Worm (Caenorhabditis elegans) whole organism, L4 larva: ENCODE results near the gene F09C6.11.

Experiments used
- F10B5.3 ChIP-seq: sonication (generic microtip); optimal IDR thresholded peaks from 2 replicates; lab custom pipeline; 2016; ENCODE audit warnings: mild to moderate bottlenecking, missing genetic modification characterization, missing compliant biosample characterization
- F26F4.8 ChIP-seq: fragments of 200-800 bp; sonication (Bioruptor generic); conservative IDR thresholded peaks from 2 replicates; pipeline ENCODE4 v1.3.6; 2022; ENCODE audit warnings: missing genetic modification characterization, missing compliant biosample characterization
- F37D6.2 ChIP-seq: sonication (generic microtip); optimal IDR thresholded peaks from 2 replicates; lab custom pipeline; 2016; ENCODE audit warnings: mild to moderate bottlenecking, missing genetic modification characterization, missing compliant biosample characterization
- F49E8.2 ChIP-seq: sonication (generic microtip); optimal IDR thresholded peaks from 2 replicates; lab custom pipeline; 2016; ENCODE audit warnings: missing compliant biosample characterization, mild to moderate bottlenecking, missing genetic modification characterization, borderline replicate concordance
- R02D3.7 ChIP-seq: fragments of 150-350 bp; sonication (generic microtip); optimal IDR thresholded peaks from 3 replicates; lab custom pipeline; 2014; ENCODE audit warnings: missing biosample characterization, missing genetic modification characterization
- T20F7.1 ChIP-seq: fragments of 200-800 bp; sonication (Bioruptor generic); optimal IDR thresholded peaks from 2 replicates; lab custom pipeline; 2018; ENCODE audit warnings: mild to moderate bottlenecking, missing genetic modification characterization, missing compliant biosample characterization
- T26A8.4 ChIP-seq: fragments of 200-800 bp; sonication (Bioruptor generic); IDR thresholded peaks from 2 replicates; pipeline ENCODE4 v1.3.6; 2022; ENCODE audit warnings: missing genetic modification characterization, missing compliant biosample characterization
- Y48G9A.11 ChIP-seq: fragments of 200-800 bp; sonication (Bioruptor generic); IDR thresholded peaks from 2 replicates; pipeline ENCODE4 v1.3.6; 2022; ENCODE audit warnings: missing genetic modification reagents, missing genetic modification characterization, missing compliant biosample characterization
- Y5F2A.4 ChIP-seq: fragments of 200-800 bp; sonication (Bioruptor generic); optimal IDR thresholded peaks from 2 replicates; lab custom pipeline; 2018; ENCODE audit warnings: mild to moderate bottlenecking, missing genetic modification characterization, missing compliant biosample characterization
- attf-4 ChIP-seq: sonication (generic microtip); optimal IDR thresholded peaks from 3 replicates; lab custom pipeline; 2017; ENCODE audit warnings: missing biosample characterization, missing genetic modification characterization
- ceh-44 ChIP-seq: fragments of 200-800 bp; sonication (Bioruptor generic); IDR thresholded peaks from 2 replicates; pipeline ENCODE4 v1.3.6; 2022; ENCODE audit warnings: missing genetic modification reagents, missing genetic modification characterization, missing compliant biosample characterization
- ceh-62 ChIP-seq: sonication (generic microtip); optimal IDR thresholded peaks from 2 replicates; lab custom pipeline; 2017; ENCODE audit warnings: missing biosample characterization, missing genetic modification characterization
- ces-1 ChIP-seq: fragments of 150-350 bp; sonication (generic microtip); optimal IDR thresholded peaks from 4 replicates; lab custom pipeline; 2014; ENCODE audit warnings: missing biosample characterization, missing genetic modification reagents, missing genetic modification characterization
- daf-12 ChIP-seq: fragments of 150-350 bp; optimal IDR thresholded peaks from 2 replicates; lab custom pipeline; 2014; ENCODE audit warnings: missing biosample characterization, missing genetic modification reagents, missing genetic modification characterization
- dmd-6 ChIP-seq: fragments of 200-800 bp; sonication (Bioruptor generic); IDR thresholded peaks from 2 replicates; pipeline ENCODE4 v1.3.6; 2022; ENCODE audit warnings: missing genetic modification reagents, missing genetic modification characterization, missing compliant biosample characterization
- dpl-1 ChIP-seq: fragments of 150-350 bp; optimal IDR thresholded peaks from 2 replicates; lab custom pipeline; 2014; ENCODE audit warnings: missing biosample characterization, missing genetic modification reagents, missing genetic modification characterization
- hlh-11 ChIP-seq: fragments of 200-800 bp; sonication (Bioruptor generic); optimal IDR thresholded peaks from 2 replicates; lab custom pipeline; 2018; ENCODE audit warnings: mild to moderate bottlenecking, missing genetic modification characterization, missing compliant biosample characterization
- jun-1 ChIP-seq: fragments of 150-350 bp; optimal IDR thresholded peaks from 2 replicates; lab custom pipeline; 2014; ENCODE audit warnings: missing biosample characterization, missing genetic modification reagents, missing genetic modification characterization
- lim-7 ChIP-seq: fragments of 200-800 bp; sonication (Bioruptor generic); IDR thresholded peaks from 2 replicates; pipeline ENCODE4 v1.3.6; 2022; ENCODE audit warnings: missing genetic modification characterization, missing compliant biosample characterization
- lin-29 ChIP-seq: fragments of 200-800 bp; sonication (Bioruptor generic); IDR thresholded peaks from 2 replicates; pipeline ENCODE4 v1.3.6; 2022; ENCODE audit warnings: missing genetic modification reagents, missing genetic modification characterization, missing compliant biosample characterization
- lin-39 ChIP-seq: fragments of 150-350 bp; optimal IDR thresholded peaks from 2 replicates; lab custom pipeline; 2014; ENCODE audit warnings: missing biosample characterization, missing genetic modification reagents, missing genetic modification characterization
- lir-3 ChIP-seq: sonication (generic microtip); optimal IDR thresholded peaks from 2 replicates; lab custom pipeline; 2016; ENCODE audit warnings: mild to moderate bottlenecking, missing genetic modification characterization, missing compliant biosample characterization
- madf-9 ChIP-seq: fragments of 200-800 bp; sonication (Bioruptor generic); conservative IDR thresholded peaks from 2 replicates; pipeline ENCODE4 v1.3.6; 2022; ENCODE audit warnings: missing genetic modification reagents, missing genetic modification characterization, missing compliant biosample characterization
- mes-2 ChIP-seq: sonication (generic microtip); optimal IDR thresholded peaks from 2 replicates; lab custom pipeline; 2016; ENCODE audit warnings: missing genotype, mild to moderate bottlenecking, missing genetic modification characterization, missing compliant biosample characterization; ENCODE audit not compliant: poor library complexity, severe bottlenecking
- nhr-102 ChIP-seq: sonication (generic microtip); optimal IDR thresholded peaks from 2 replicates; lab custom pipeline; 2016; ENCODE audit warnings: mild to moderate bottlenecking, missing genetic modification characterization, moderate library complexity, missing compliant biosample characterization
- nhr-11 ChIP-seq: fragments of 150-350 bp; optimal IDR thresholded peaks from 2 replicates; lab custom pipeline; 2014; ENCODE audit warnings: missing biosample characterization, missing genetic modification characterization
- nhr-25 ChIP-seq: sonication (generic microtip); optimal IDR thresholded peaks from 2 replicates; lab custom pipeline; 2017; ENCODE audit warnings: missing genetic modification characterization, mild to moderate bottlenecking, missing compliant biosample characterization, antibody characterized with exemption, moderate library complexity, borderline replicate concordance; ENCODE audit not compliant: insufficient read depth
- nhr-48 ChIP-seq: sonication (generic microtip); optimal IDR thresholded peaks from 2 replicates; lab custom pipeline; 2016; ENCODE audit warnings: mild to moderate bottlenecking, missing genetic modification characterization, missing compliant biosample characterization
- nhr-6 ChIP-seq: fragments of 150-350 bp; optimal IDR thresholded peaks from 2 replicates; lab custom pipeline; 2014; ENCODE audit warnings: missing biosample characterization, missing genetic modification characterization
- php-3 ChIP-seq: fragments of 200-800 bp; sonication (Bioruptor generic); IDR thresholded peaks from 2 replicates; pipeline ENCODE4 v1.3.6; 2022; ENCODE audit warnings: missing genetic modification reagents, missing genetic modification characterization, missing compliant biosample characterization
- pqm-1 ChIP-seq: sonication (generic microtip); optimal IDR thresholded peaks from 2 replicates; lab custom pipeline; 2017; ENCODE audit warnings: missing biosample characterization, missing genetic modification characterization
- rbr-2 ChIP-seq: sonication (generic microtip); optimal IDR thresholded peaks from 2 replicates; lab custom pipeline; 2016; ENCODE audit warnings: missing genotype, missing genetic modification characterization, missing compliant biosample characterization
- saeg-2 ChIP-seq: fragments of 200-800 bp; sonication (Bioruptor generic); IDR thresholded peaks from 2 replicates; pipeline ENCODE4 v1.3.6; 2022; ENCODE audit warnings: missing genetic modification reagents, missing genetic modification characterization, missing compliant biosample characterization
- set-16 ChIP-seq: fragments of 200-800 bp; sonication (Bioruptor generic); IDR thresholded peaks from 2 replicates; pipeline ENCODE4 v1.3.6; 2022; ENCODE audit warnings: missing genetic modification reagents, missing genetic modification characterization, missing compliant biosample characterization
- skn-1 ChIP-seq: fragments of 150-350 bp; optimal IDR thresholded peaks from 2 replicates; lab custom pipeline; 2014; ENCODE audit warnings: missing biosample characterization, missing genetic modification characterization
- snpc-1.2 ChIP-seq: fragments of 200-800 bp; sonication (Bioruptor generic); IDR thresholded peaks from 2 replicates; pipeline ENCODE4 v1.3.6; 2022; ENCODE audit warnings: missing genetic modification reagents, missing genetic modification characterization, missing compliant biosample characterization
- unc-39 ChIP-seq: sonication (generic microtip); optimal IDR thresholded peaks from 2 replicates; lab custom pipeline; 2017; ENCODE audit warnings: missing biosample characterization, missing genetic modification characterization
- vab-7 ChIP-seq: fragments of 200-800 bp; sonication (Bioruptor generic); IDR thresholded peaks from 2 replicates; pipeline ENCODE4 v1.3.6; 2022; ENCODE audit warnings: missing genetic modification reagents, missing genetic modification characterization, missing compliant biosample characterization
- zfp-2 ChIP-seq: sonication (generic microtip); optimal IDR thresholded peaks from 2 replicates; lab custom pipeline; 2016; ENCODE audit warnings: mild to moderate bottlenecking, missing genetic modification characterization, missing compliant biosample characterization
- zfp-3 ChIP-seq: fragments of 200-800 bp; sonication (Bioruptor generic); conservative IDR thresholded peaks from 2 replicates; pipeline ENCODE4 v1.3.6; 2022; ENCODE audit warnings: missing genetic modification reagents, missing genetic modification characterization, missing compliant biosample characterization
- zip-11 ChIP-seq: fragments of 200-800 bp; sonication (Bioruptor generic); IDR thresholded peaks from 2 replicates; pipeline ENCODE4 v1.3.6; 2022; ENCODE audit warnings: missing genetic modification characterization, missing compliant biosample characterization
- zip-2 ChIP-seq: fragments of 150-350 bp; optimal IDR thresholded peaks from 2 replicates; lab custom pipeline; 2014; ENCODE audit warnings: missing biosample characterization, missing genetic modification characterization
- ztf-7 ChIP-seq: fragments of 150-350 bp; optimal IDR thresholded peaks from 2 replicates; lab custom pipeline; 2014; ENCODE audit warnings: missing biosample characterization, missing genetic modification characterization

F09C6.11 gene

ce11 chrV:16904612-16905011, 22.5 kb upstream of the F09C6.11 start, which contains the start of gene nhr-262:
Gene nhr-262, plus strand, starts transcription at chrV:16904912.
- TF ChIP-seq rbr-2 (tag; lab: Kevin White, UChicago) (no peak), ces-1 (no peak), T20F7.1 (no peak), snpc-1.2 (GFP tag; lab: Robert Waterston, UW) (no peak), T26A8.4 (GFP tag; lab: Robert Waterston, UW) (no peak), zfp-3 (GFP tag; lab: Robert Waterston, UW) (no peak), F10B5.3 (tag; lab: Kevin White, UChicago) (no peak), F49E8.2 (tag; lab: Kevin White, UChicago) (no peak), attf-4 (tag; lab: Kevin White, UChicago) (no peak), vab-7 (GFP tag; lab: Robert Waterston, UW) (no peak), pqm-1 (no peak), ceh-62 (no peak), lin-29 (GFP tag; lab: Robert Waterston, UW) (no peak), nhr-11 (tag; lab: Kevin White, UChicago) (no peak), lir-3 (no peak), zip-11 (GFP tag; lab: Robert Waterston, UW) (no peak), saeg-2 (no peak), Y5F2A.4 (GFP tag; lab: Kevin White, UChicago) (no peak), nhr-6 (tag; lab: Kevin White, UChicago) (no peak), R02D3.7 (tag; lab: Kevin White, UChicago) (no peak)

- TF ChIP-seq ceh-44 = no peak
- TF ChIP-seq F26F4.8 (GFP tag; lab: Robert Waterston, UW) = no peak
- TF ChIP-seq nhr-48 = no peak
- TF ChIP-seq skn-1 (tag; lab: Kevin White, UChicago) = no peak
- no peak for TF ChIP-seq F37D6.2 (tag; lab: Kevin White, UChicago)
- TF ChIP-seq daf-12 (tag; lab: Kevin White, UChicago) = no peak
- no peak for TF ChIP-seq nhr-6 (tag; lab: Kevin White, UChicago)
- no peak for TF ChIP-seq hlh-11 (tag; lab: Kevin White, UChicago)
Measured at ce11 chrV:16902726-16903125, 20.6 kb upstream of the F09C6.11 start, which contains the start of gene srd-68. Gene srd-68, minus strand, starts transcription at chrV:16902826.

ce11 chrV:16899355-16899754, 17.2 kb upstream of the F09C6.11 start, which contains the start of gene fbxa-45:
Gene fbxa-45, minus strand, starts transcription at chrV:16899455.
- no peak for TF ChIP-seq nhr-25 (tag; lab: Kevin White, UChicago)
- TF ChIP-seq F10B5.3 (tag; lab: Kevin White, UChicago) = no peak
- TF ChIP-seq jun-1 (tag; lab: Kevin White, UChicago) = no peak
- no peak for TF ChIP-seq dpl-1 (GFP tag; lab: Kevin White, UChicago)

- TF ChIP-seq dmd-6 (GFP tag; lab: Robert Waterston, UW) = no peak
- TF ChIP-seq zfp-2 = no peak
- TF ChIP-seq mes-2 (tag; lab: Kevin White, UChicago) = no peak
- TF ChIP-seq Y48G9A.11 (GFP tag; lab: Robert Waterston, UW) = no peak
- TF ChIP-seq php-3 = no peak
- no peak for TF ChIP-seq zip-2 (tag; lab: Kevin White, UChicago)
- TF ChIP-seq ztf-7 (tag; lab: Kevin White, UChicago) = no peak
- TF ChIP-seq nhr-102 (tag; lab: Kevin White, UChicago) = no peak
- TF ChIP-seq set-16 (GFP tag; lab: Robert Waterston, UW) = no peak
- no peak for TF ChIP-seq R02D3.7 (tag; lab: Kevin White, UChicago)
- no peak for TF ChIP-seq T26A8.4 (GFP tag; lab: Robert Waterston, UW)
- no peak for TF ChIP-seq lin-39 (tag; lab: Kevin White, UChicago)
- TF ChIP-seq T20F7.1 = no peak
- TF ChIP-seq unc-39 (tag; lab: Kevin White, UChicago) = no peak
- TF ChIP-seq lim-7 = no peak
- no peak for TF ChIP-seq madf-9
- no peak for TF ChIP-seq F26F4.8 (GFP tag; lab: Robert Waterston, UW)
- no peak for TF ChIP-seq saeg-2
- TF ChIP-seq, all 104 proteins: peak for 0
Measured at ce11 chrV:16893440-16893839, 11.3 kb upstream of the F09C6.11 start, which contains the start of gene F09C6.15. Gene F09C6.15, plus strand, starts transcription at chrV:16893740.
